Worm (Caenorhabditis elegans): ENCODE results near the gene cec-6.

DNA sequence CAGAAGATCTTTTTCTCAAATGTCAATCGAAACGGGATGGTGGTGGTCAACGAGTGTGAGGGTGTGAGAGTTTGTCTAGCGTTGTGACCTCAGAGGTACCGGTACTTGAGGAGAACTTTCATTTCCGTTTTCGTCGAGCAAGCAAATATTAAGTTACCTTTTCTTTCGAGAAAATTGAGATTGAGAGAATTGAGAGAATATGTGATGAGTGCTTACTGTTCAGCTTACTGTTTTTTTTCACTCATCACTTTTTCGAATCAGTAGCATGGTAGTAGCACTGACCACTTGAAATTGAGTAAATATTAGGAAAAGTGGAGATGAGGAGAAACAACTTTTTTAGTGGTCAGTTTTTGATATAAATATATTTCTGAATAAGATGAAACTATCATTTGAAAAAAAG, 29.4 kb downstream of the cec-6 start, which contains the start of gene T12E12.6:
- TF ChIP-seq dao-5 (tag; optimal IDR thresholded peaks at IDR 0.05) (no peak), him-1 (tag; optimal IDR thresholded peaks at IDR 0.05) (no peak)

All from whole organism, L4/young adult.